Fruit fly (Drosophila melanogaster): Measurements from ENCODE around the gene CG2082.

Gene CG2082

dm6 chr3R:5789025-5789953 lies 8.4 kb upstream of the CG2082 start, which contains the start of the genes Hat1 and Rpn5 (continued):
- TF ChIP-seq Asciz (GFP tag; optimal IDR thresholded peaks at IDR 0.05) (no peak), sens-2 (GFP tag; IDR thresholded peaks at IDR 0.05) (no peak), CG7372 (GFP tag; IDR thresholded peaks at IDR 0.05) (0 out of 2 replicates have a peak, but pooled peaks have one; percentile 50), CG1024 (GFP tag; IDR thresholded peaks at IDR 0.05) (no peak), gro (GFP tag; optimal IDR thresholded peaks at IDR 0.05) (peak; percentile 78), CG10959 (GFP tag; IDR thresholded peaks at IDR 0.05) (no peak), PHDP (tag; optimal IDR thresholded peaks at IDR 0.05) (peak; percentile 66), Gsc (GFP tag; IDR thresholded peaks at IDR 0.05) (0 out of 2 replicates have a peak, but pooled peaks have one; percentile 7), TFAM (GFP tag; optimal IDR thresholded peaks at IDR 0.05) (peak; percentile 22), tx (GFP tag; optimal IDR thresholded peaks at IDR 0.05) (peak; percentile 93), CG10366 (GFP tag; IDR thresholded peaks at IDR 0.05) (peak; percentile 47), Jarid2 (GFP tag; optimal IDR thresholded peaks at IDR 0.05) (no peak), lov (optimal IDR thresholded peaks at IDR 0.05) (no peak), lov (GFP tag; IDR thresholded peaks at IDR 0.05) (no peak), HLH3B (GFP tag; IDR thresholded peaks at IDR 0.05) (peak; percentile 6; the same call in 1 of the 2 replicates), CG6683 (GFP tag; optimal IDR thresholded peaks at IDR 0.05) (peak; percentile 27), CG30403 (GFP tag; optimal IDR thresholded peaks at IDR 0.05) (peak; percentile 96), fu2 (GFP tag; optimal IDR thresholded peaks at IDR 0.05) (peak; percentile 93), CG12236 (GFP tag; optimal IDR thresholded peaks at IDR 0.05) (peak; percentile 69), CG11398 (GFP tag; optimal IDR thresholded peaks at IDR 0.05) (peak; percentile 77), zen2 (GFP tag; IDR thresholded peaks at IDR 0.05; ENCODE audit: partially characterized antibody) (peak; percentile 66; the same call in 2 of the 3 replicates), hb (GFP tag; IDR thresholded peaks at IDR 0.05; ENCODE audit: partially characterized antibody) (peak; percentile 63; the same call in 2 of the 3 replicates), dan (GFP tag; IDR thresholded peaks at IDR 0.05) (0 out of 2 replicates have a peak, but pooled peaks have one; percentile 38), Atf6 (GFP tag; IDR thresholded peaks at IDR 0.05) (peak; percentile 54; the same call in 1 of the 2 replicates), CG4282 (GFP tag; optimal IDR thresholded peaks at IDR 0.05) (peak; percentile 91), crp (GFP tag; optimal IDR thresholded peaks at IDR 0.05) (peak in 1 of 2 experiments; percentile 51), Blimp-1 (GFP tag; optimal IDR thresholded peaks at IDR 0.05) (peak; percentile 56), Elba2 (GFP tag; optimal IDR thresholded peaks at IDR 0.05) (peak; percentile 64), CG13624 (GFP tag; optimal IDR thresholded peaks at IDR 0.05) (peak; percentile 95), emc (GFP tag; optimal IDR thresholded peaks at IDR 0.05) (peak; percentile 67), toy (GFP tag; IDR thresholded peaks at IDR 0.05) (peak; percentile 36; the same call in 1 of the 2 replicates), CG8924 (tag; optimal IDR thresholded peaks at IDR 0.05) (peak; percentile 60), Side (GFP tag; optimal IDR thresholded peaks at IDR 0.05) (peak; percentile 90), CG11695 (GFP tag; IDR thresholded peaks at IDR 0.05) (peak; percentile 44; the same call in 1 of the 3 replicates), H15 (GFP tag; IDR thresholded peaks at IDR 0.05) (0 out of 3 replicates have a peak, but pooled peaks have one; percentile 31), run (tag; optimal IDR thresholded peaks at IDR 0.05) (no peak), CG17568 (GFP tag; optimal IDR thresholded peaks at IDR 0.05) (no peak), vnd (GFP tag; IDR thresholded peaks at IDR 0.05; ENCODE audit: partially characterized antibody) (peak; percentile 54; the same call in 1 of the 3 replicates), CG1792 (GFP tag; optimal IDR thresholded peaks at IDR 0.05) (peak; percentile 75), CG17912 (GFP tag; optimal IDR thresholded peaks at IDR 0.05) (no peak), tio (GFP tag; optimal IDR thresholded peaks at IDR 0.05) (peak; percentile 91), cg (GFP tag; optimal IDR thresholded peaks at IDR 0.05) (no peak), CG12942 (GFP tag; optimal IDR thresholded peaks at IDR 0.05) (peak; percentile 88), CG9437 (GFP tag; optimal IDR thresholded peaks at IDR 0.05) (peak; percentile 87), CG32532 (GFP tag; IDR thresholded peaks at IDR 0.05) (peak; percentile 77), amos (GFP tag; IDR thresholded peaks at IDR 0.05; ENCODE audit: partially characterized antibody) (peak; percentile 68), CG10147 (GFP tag; optimal IDR thresholded peaks at IDR 0.05) (peak; percentile 78), CG34376 (GFP tag; optimal IDR thresholded peaks at IDR 0.05) (peak; percentile 12)

Data from whole organism, embryonic.